Worm (Caenorhabditis elegans) whole organism, L1 larva: ENCODE data around the gene F22B7.9.

ENCODE experiments used
- C34B4.2 ChIP-seq: sonication (generic microtip); optimal IDR thresholded peaks from 2 replicates; lab custom pipeline; 2017; ENCODE audit warnings: mild to moderate bottlenecking, missing genetic modification characterization, missing compliant biosample characterization
- aha-1 ChIP-seq: fragments of 150-350 bp; optimal IDR thresholded peaks from 2 replicates; lab custom pipeline; 2014; ENCODE audit warnings: missing biosample characterization, missing genetic modification characterization
- alr-1 ChIP-seq: fragments of 200-800 bp; sonication (Bioruptor generic); optimal IDR thresholded peaks from 2 replicates; lab custom pipeline; 2018; ENCODE audit warnings: borderline replicate concordance, mild to moderate bottlenecking, missing genetic modification characterization, missing compliant biosample characterization
- ceh-63 ChIP-seq: fragments of 200-800 bp; sonication (Bioruptor generic); optimal IDR thresholded peaks from 2 replicates; lab custom pipeline; 2018; ENCODE audit warnings: mild to moderate bottlenecking, missing genetic modification characterization, missing compliant biosample characterization
- ceh-82 ChIP-seq, 3 experiments: fragments of 150-350 bp in 1 of 3; sonication (generic microtip) in 2 of 3; optimal IDR thresholded peaks; 2 replicates each; lab custom pipeline; 2014 to 2017; ENCODE audit warnings: missing biosample characterization in 3 of 3, missing genetic modification characterization in 3 of 3
- ceh-88 ChIP-seq: fragments of 200-800 bp; sonication (Bioruptor generic); IDR thresholded peaks from 2 replicates; pipeline ENCODE4 v1.3.6; 2022; ENCODE audit warnings: missing genetic modification characterization, missing compliant biosample characterization
- ces-1 ChIP-seq: fragments of 150-350 bp; optimal IDR thresholded peaks from 2 replicates; lab custom pipeline; 2014; ENCODE audit warnings: missing biosample characterization, missing genetic modification reagents, missing genetic modification characterization
- dpl-1 ChIP-seq, 3 experiments: fragments of 150-350 bp in 2 of 3; sonication (generic microtip) in 1 of 3; optimal IDR thresholded peaks; 2 replicates each; lab custom pipeline; 2014 to 2017; ENCODE audit warnings: missing biosample characterization in 3 of 3, missing genetic modification characterization in 3 of 3, missing genetic modification reagents in 3 of 3
- efl-1 ChIP-seq, 4 experiments: fragments of 150-350 bp; optimal IDR thresholded peaks in 3 of 4; peaks in 1 of 4; 1 replicate in 1 of 4; 2 replicates in 3 of 4; lab custom pipeline; 2014; ENCODE audit warnings: missing biosample characterization in 2 of 4, missing genetic modification characterization in 2 of 4, missing genetic modification reagents in 2 of 4
- egl-13 ChIP-seq: sonication (generic microtip); optimal IDR thresholded peaks from 2 replicates; lab custom pipeline; 2016; ENCODE audit warnings: missing genotype, missing genetic modification reagents, missing genetic modification characterization, missing compliant biosample characterization
- elt-2 ChIP-seq: sonication (generic microtip); optimal IDR thresholded peaks from 2 replicates; lab custom pipeline; 2016; ENCODE audit warnings: missing genetic modification characterization, mild to moderate bottlenecking, inconsistent platforms, missing compliant biosample characterization, missing genetic modification reagents
- elt-3 ChIP-seq, 6 experiments: fragments of 150-350 bp in 1 of 6; sonication (generic microtip); optimal IDR thresholded peaks; 2 replicates each; lab custom pipeline; 2017 to 2018; ENCODE audit warnings: missing biosample characterization in 6 of 6, missing genetic modification characterization in 6 of 6, inconsistent platforms in 1 of 6
- fkh-4 ChIP-seq: sonication (generic microtip); optimal IDR thresholded peaks from 2 replicates; lab custom pipeline; 2016; ENCODE audit warnings: missing compliant biosample characterization, missing genetic modification characterization, borderline replicate concordance
- fkh-8 ChIP-seq: sonication (generic microtip); optimal IDR thresholded peaks from 2 replicates; lab custom pipeline; 2016; ENCODE audit warnings: mild to moderate bottlenecking, missing genetic modification characterization, missing compliant biosample characterization
- fos-1 ChIP-seq: fragments of 150-350 bp; optimal IDR thresholded peaks from 2 replicates; lab custom pipeline; 2014; ENCODE audit warnings: missing biosample characterization, missing genetic modification characterization
- lin-14 ChIP-seq: fragments of 200-800 bp; sonication (Bioruptor generic); optimal IDR thresholded peaks from 2 replicates; lab custom pipeline; 2018; ENCODE audit warnings: mild to moderate bottlenecking, missing genetic modification characterization, moderate library complexity, missing compliant biosample characterization
- lin-35 ChIP-seq, 2 experiments: fragments of 150-350 bp; optimal IDR thresholded peaks; 2 replicates each; lab custom pipeline; 2014; ENCODE audit warnings: missing biosample characterization in 2 of 2, missing genetic modification characterization in 2 of 2, missing genetic modification reagents in 2 of 2
- lin-39 ChIP-seq: fragments of 150-350 bp; optimal IDR thresholded peaks from 2 replicates; lab custom pipeline; 2014; ENCODE audit warnings: missing biosample characterization, missing genetic modification reagents, missing genetic modification characterization
- lir-3 ChIP-seq: sonication (generic microtip); optimal IDR thresholded peaks from 2 replicates; lab custom pipeline; 2016; ENCODE audit warnings: mild to moderate bottlenecking, missing genetic modification characterization, moderate library complexity, missing compliant biosample characterization; ENCODE audit not compliant: poor library complexity
- lsy-2 ChIP-seq, 2 experiments: fragments of 150-350 bp; optimal IDR thresholded peaks; 2 replicates each; lab custom pipeline; 2014; ENCODE audit warnings: missing biosample characterization in 2 of 2, missing genetic modification characterization in 2 of 2
- mab-9 ChIP-seq: fragments of 200-800 bp; sonication (Bioruptor generic); IDR thresholded peaks from 2 replicates; pipeline ENCODE4 v1.3.6; 2022; ENCODE audit warnings: missing genetic modification reagents, missing genetic modification characterization, missing compliant biosample characterization
- mdl-1 ChIP-seq, 2 experiments: fragments of 150-350 bp; optimal IDR thresholded peaks; 2 replicates each; lab custom pipeline; 2014 to 2017; ENCODE audit warnings: missing biosample characterization in 2 of 2, missing genetic modification characterization in 2 of 2, inconsistent platforms in 1 of 2
- mef-2 ChIP-seq: fragments of 150-350 bp; optimal IDR thresholded peaks from 2 replicates; lab custom pipeline; 2014; ENCODE audit warnings: missing biosample characterization, missing genetic modification characterization
- nhr-11 ChIP-seq: fragments of 150-350 bp; optimal IDR thresholded peaks from 2 replicates; lab custom pipeline; 2014; ENCODE audit warnings: missing biosample characterization, missing genetic modification characterization
- nhr-19 ChIP-seq: fragments of 200-800 bp; sonication (Bioruptor generic); conservative IDR thresholded peaks from 2 replicates; pipeline ENCODE4 v1.3.6; 2022; ENCODE audit warnings: missing genetic modification characterization, missing compliant biosample characterization
- nhr-20 ChIP-seq: sonication (generic microtip); optimal IDR thresholded peaks from 2 replicates; lab custom pipeline; 2016; ENCODE audit warnings: mild to moderate bottlenecking, missing genetic modification characterization, missing compliant biosample characterization
- nhr-237 ChIP-seq: fragments of 150-350 bp; optimal IDR thresholded peaks from 2 replicates; lab custom pipeline; 2014; ENCODE audit warnings: missing biosample characterization, missing genetic modification characterization
- nhr-47 ChIP-seq: sonication (generic microtip); optimal IDR thresholded peaks from 2 replicates; lab custom pipeline; 2016; ENCODE audit warnings: mild to moderate bottlenecking, missing genetic modification characterization, moderate library complexity, missing compliant biosample characterization
- nhr-71 ChIP-seq: sonication (generic microtip); optimal IDR thresholded peaks from 2 replicates; lab custom pipeline; 2016; ENCODE audit warnings: mild to moderate bottlenecking, missing genetic modification characterization, moderate library complexity, missing compliant biosample characterization
- nhr-76 ChIP-seq: sonication (generic microtip); optimal IDR thresholded peaks from 2 replicates; lab custom pipeline; 2017; ENCODE audit warnings: missing biosample characterization, missing genetic modification characterization
- nhr-77 ChIP-seq: fragments of 150-350 bp; optimal IDR thresholded peaks from 2 replicates; lab custom pipeline; 2014; ENCODE audit warnings: missing biosample characterization, missing genetic modification characterization
- nhr-90 ChIP-seq: sonication (generic microtip); optimal IDR thresholded peaks from 2 replicates; lab custom pipeline; 2016; ENCODE audit warnings: mild to moderate bottlenecking, missing genetic modification characterization, missing compliant biosample characterization; ENCODE audit not compliant: poor library complexity
- pag-3 ChIP-seq: sonication (generic microtip); optimal IDR thresholded peaks from 2 replicates; lab custom pipeline; 2017; ENCODE audit warnings: missing genetic modification characterization, mild to moderate bottlenecking, missing compliant biosample characterization, antibody characterized with exemption, borderline replicate concordance; ENCODE audit not compliant: insufficient read depth
- pqm-1 ChIP-seq: sonication (generic microtip); optimal IDR thresholded peaks from 3 replicates; lab custom pipeline; 2017; ENCODE audit warnings: missing biosample characterization, missing genetic modification characterization
- rnt-1 ChIP-seq: sonication (generic microtip); optimal IDR thresholded peaks from 2 replicates; lab custom pipeline; 2016; ENCODE audit warnings: mild to moderate bottlenecking, missing genetic modification characterization, moderate library complexity, missing compliant biosample characterization
- snu-23 ChIP-seq: sonication (generic microtip); optimal IDR thresholded peaks from 2 replicates; lab custom pipeline; 2016; ENCODE audit warnings: missing genetic modification characterization, missing compliant biosample characterization
- sup-37 ChIP-seq: fragments of 200-800 bp; sonication (Bioruptor generic); optimal IDR thresholded peaks from 2 replicates; lab custom pipeline; 2018; ENCODE audit warnings: mild to moderate bottlenecking, missing genetic modification characterization, missing compliant biosample characterization
- unc-30 ChIP-seq: sonication (generic microtip); optimal IDR thresholded peaks from 2 replicates; lab custom pipeline; 2017; ENCODE audit warnings: missing biosample characterization, missing genetic modification characterization
- unc-62 ChIP-seq: fragments of 150-350 bp; optimal IDR thresholded peaks from 2 replicates; lab custom pipeline; 2014; ENCODE audit warnings: missing biosample characterization, missing genetic modification reagents, missing genetic modification characterization
- unc-86 ChIP-seq: sonication (generic microtip); optimal IDR thresholded peaks from 2 replicates; lab custom pipeline; 2016; ENCODE audit warnings: missing genetic modification characterization, missing compliant biosample characterization
- vab-15 ChIP-seq: sonication (generic microtip); optimal IDR thresholded peaks from 2 replicates; lab custom pipeline; 2017; ENCODE audit warnings: missing genotype, mild to moderate bottlenecking, missing genetic modification characterization, missing compliant biosample characterization
- xbp-1 ChIP-seq: sonication (generic microtip); optimal IDR thresholded peaks from 2 replicates; lab custom pipeline; 2016; ENCODE audit warnings: missing genetic modification characterization, missing compliant biosample characterization
- zip-4 ChIP-seq: fragments of 200-800 bp; sonication (Bioruptor generic); optimal IDR thresholded peaks from 2 replicates; lab custom pipeline; 2018; ENCODE audit warnings: mild to moderate bottlenecking, missing genetic modification characterization, moderate library complexity, missing compliant biosample characterization

Gene F22B7.9

ce11 chrIII:8700289-8700957 is 46.7 kb upstream of the F22B7.9 start, which contains the start of the genes sdz-1 and vps-33.1 (continued):
- TF ChIP-seq egl-13 (tag; lab: Kevin White, UChicago) (peak; percentile 14), efl-1 (optimal IDR thresholded peaks at IDR 0.05; lab: Kevin White, UChicago) (peak; percentile 73 to 89), efl-1 (GFP tag; optimal IDR thresholded peaks at IDR 0.05 in 1 of 2; lab: Kevin White, UChicago) (peak; percentile 90 to 98), lin-35 (GFP tag; optimal IDR thresholded peaks at IDR 0.05; lab: Kevin White, UChicago) (peak; percentile 91 to 94), mab-9 (GFP tag; lab: Robert Waterston, UW) (no peak), nhr-11 (tag; lab: Kevin White, UChicago) (no peak), ceh-63 (no peak)

ce11 chrIII:8697268-8697907 is 43.7 kb upstream of the F22B7.9 start:
- TF ChIP-seq rnt-1 (tag; lab: Kevin White, UChicago) (no peak), pqm-1 (no peak), pag-3 (no peak), xbp-1 (tag; lab: Kevin White, UChicago) (no peak), aha-1 (tag; lab: Kevin White, UChicago) (no peak), nhr-90 (no peak)
- TF ChIP-seq, all 84 proteins: peak for 0

- TF ChIP-seq lsy-2 (tag; optimal IDR thresholded peaks at IDR 0.05; lab: Kevin White, UChicago) (peak in 1 of 2 experiments; percentile 49), nhr-77 (tag; lab: Kevin White, UChicago) (no peak), nhr-237 (tag; lab: Kevin White, UChicago) (no peak), vab-15 (tag; lab: Kevin White, UChicago) (no peak), xbp-1 (tag; lab: Kevin White, UChicago) (no peak), lir-3 (tag; lab: Kevin White, UChicago) (no peak), fkh-8 (tag; lab: Kevin White, UChicago) (peak; percentile 65), lin-35 (GFP tag; optimal IDR thresholded peaks at IDR 0.05; lab: Kevin White, UChicago) (peak; percentile 27 to 46), unc-86 (no peak), zip-4 (GFP tag; lab: Kevin White, UChicago) (no peak), nhr-19 (GFP tag; lab: Robert Waterston, UW) (no peak), nhr-20 (tag; lab: Kevin White, UChicago) (peak; percentile 8), ces-1 (no peak), ceh-82 (tag; optimal IDR thresholded peaks at IDR 0.05; lab: Kevin White, UChicago) (peak in 1 of 3 experiments; percentile 35), fos-1 (tag; lab: Kevin White, UChicago) (peak; percentile 42), nhr-11 (tag; lab: Kevin White, UChicago) (no peak), ceh-88 (GFP tag; lab: Robert Waterston, UW) (no peak), lin-14 (GFP tag; lab: Kevin White, UChicago) (peak; percentile 66), nhr-71 (tag; lab: Kevin White, UChicago) (peak; percentile 23), lin-39 (tag; lab: Kevin White, UChicago) (no peak), snu-23 (GFP tag; lab: Kevin White, UChicago) (peak; percentile 45), nhr-76 (tag; lab: Kevin White, UChicago) (no peak), unc-62 (GFP tag; lab: Kevin White, UChicago) (no peak), sup-37 (no peak), efl-1 (optimal IDR thresholded peaks at IDR 0.05; lab: Kevin White, UChicago) (peak; percentile 51 to 55), efl-1 (GFP tag; optimal IDR thresholded peaks at IDR 0.05 in 1 of 2; lab: Kevin White, UChicago) (peak; percentile 27 to 79), C34B4.2 (tag; lab: Kevin White, UChicago) (no peak), alr-1 (tag; lab: Kevin White, UChicago) (no peak), elt-2 (tag; lab: Kevin White, UChicago) (no peak), aha-1 (tag; lab: Kevin White, UChicago) (no peak), nhr-90 (no peak), fkh-4 (tag; lab: Kevin White, UChicago) (no peak), dpl-1 (GFP tag; optimal IDR thresholded peaks at IDR 0.05; lab: Kevin White, UChicago) (peak in 1 of 3 experiments; percentile 24), mef-2 (no peak), mab-9 (GFP tag; lab: Robert Waterston, UW) (no peak), elt-3 (tag; optimal IDR thresholded peaks at IDR 0.05; lab: Kevin White, UChicago) (no peak), mdl-1 (tag; optimal IDR thresholded peaks at IDR 0.05; lab: Kevin White, UChicago) (no peak), nhr-47 (tag; lab: Kevin White, UChicago) (peak; percentile 3), pag-3 (no peak), unc-30 (no peak)
Observed at ce11 chrIII:8696680-8697079, 43.0 kb upstream of the F22B7.9 start.
